Fruit fly (Drosophila melanogaster): Measurements from ENCODE around the gene CG43402.

DNA sequence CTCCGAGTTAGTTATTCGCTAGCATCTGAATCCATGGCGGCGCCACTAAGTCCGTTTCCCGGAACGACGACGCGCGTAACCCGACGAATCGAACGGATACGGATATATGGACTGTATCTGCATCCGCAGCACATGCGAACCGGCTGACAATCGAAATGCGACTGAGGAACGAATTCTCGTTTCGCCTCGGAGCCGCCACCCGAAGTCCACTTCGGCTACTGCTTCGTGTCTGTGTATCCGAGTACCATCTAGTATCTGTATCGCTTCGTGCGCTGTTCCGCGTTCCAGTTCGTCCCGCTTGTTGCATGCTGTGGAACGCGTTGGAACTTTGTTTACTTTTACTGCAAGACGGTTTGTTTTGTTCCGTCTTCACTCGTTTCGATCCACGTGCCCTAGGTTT lies 22.1 kb upstream of the CG43402 start, which contains the start of gene robo2:
- TF ChIP-seq pan (optimal IDR thresholded peaks at IDR 0.05) (no peak), EcR (GFP tag; optimal IDR thresholded peaks at IDR 0.05) (no peak), usp (GFP tag; optimal IDR thresholded peaks at IDR 0.05) (no peak)

Data from whole organism.